Fruit fly (Drosophila melanogaster) Kc167 (cell line): Measurements from ENCODE around the gene CG11670.

Experiments used
- Myc ChIP-seq: fragments of >200 bp; optimal IDR thresholded peaks from 2 replicates; lab custom pipeline; 2017; ENCODE audit warnings: missing external identifiers
- Sin3A ChIP-seq: fragments of >200 bp; optimal IDR thresholded peaks from 2 replicates; lab custom pipeline; 2018; ENCODE audit warnings: missing external identifiers

DNA sequence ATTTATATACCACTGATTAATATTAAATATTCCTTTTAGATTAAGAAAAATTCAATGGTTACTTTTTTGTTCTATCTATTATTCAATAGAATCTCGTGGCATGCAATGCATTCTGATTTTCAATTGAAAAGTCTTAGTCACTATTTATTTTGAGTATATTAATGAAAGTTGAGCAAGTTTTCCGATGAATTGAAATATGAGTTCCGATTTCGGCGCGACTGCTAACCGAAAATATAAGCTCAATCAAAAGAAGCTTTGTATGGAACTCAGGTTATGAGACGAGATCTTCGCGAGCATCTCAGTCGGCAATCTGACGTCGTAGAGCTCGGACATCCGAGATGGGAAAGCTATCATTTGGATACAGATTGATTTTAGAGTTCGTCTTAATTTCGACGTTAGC is 3.8 kb upstream of the CG11670 start, which contains the start of gene CG11668:
- TF ChIP-seq Myc (no peak), Sin3A (lab: Kevin White, UChicago) (no peak)
